Worm (Caenorhabditis elegans) whole organism, young adult: ENCODE measurements around the gene denn-4.

Source experiments
- Y56A3A.18 ChIP-seq: fragments of 200-800 bp; sonication (Bioruptor generic); IDR thresholded peaks from 2 replicates; pipeline ENCODE4 v1.3.6; 2022; ENCODE audit warnings: missing genetic modification reagents, missing genetic modification characterization, missing compliant biosample characterization
- atf-7 ChIP-seq: sonication (generic microtip); optimal IDR thresholded peaks from 2 replicates; lab custom pipeline; 2017; ENCODE audit warnings: mild to moderate bottlenecking, missing genetic modification characterization, missing compliant biosample characterization
- ceh-79 ChIP-seq: sonication (generic microtip); optimal IDR thresholded peaks from 2 replicates; lab custom pipeline; 2017; ENCODE audit warnings: mild to moderate bottlenecking, missing genetic modification characterization, missing compliant biosample characterization
- dpl-1 ChIP-seq: fragments of 150-350 bp; optimal IDR thresholded peaks from 2 replicates; lab custom pipeline; 2014; ENCODE audit warnings: missing biosample characterization, missing genetic modification reagents, missing genetic modification characterization
- ets-4 ChIP-seq: fragments of 200-800 bp; sonication (Bioruptor generic); optimal IDR thresholded peaks from 2 replicates; lab custom pipeline; 2018; ENCODE audit warnings: mild to moderate bottlenecking, missing genetic modification characterization, missing compliant biosample characterization
- pha-4 ChIP-seq: fragments of 150-350 bp; sonication (generic microtip); optimal IDR thresholded peaks from 2 replicates; lab custom pipeline; 2014; ENCODE audit warnings: missing biosample characterization, missing genetic modification reagents, missing genetic modification characterization

ce11 chrIV:1915549-1915948, 8.3 kb upstream of the denn-4 start:
- TF ChIP-seq ets-4 (GFP tag; lab: Kevin White, UChicago) (no peak), Y56A3A.18 (GFP tag; lab: Robert Waterston, UW) (no peak), ceh-79 (tag; lab: Kevin White, UChicago) (no peak), atf-7 (tag; lab: Kevin White, UChicago) (no peak), pha-4 (tag; lab: Kevin White, UChicago) (no peak), dpl-1 (no peak)
